Fruit fly (Drosophila melanogaster) whole organism, embryonic: Measurements from ENCODE around the gene CG6983.

ENCODE experiments used
- Aef1 ChIP-seq: fragments of 200-800 bp; sonication (Bioruptor generic); IDR thresholded peaks from 3 replicates; pipeline ENCODE4 v1.3.6; 2022; ENCODE audit warnings: missing biosample characterization, missing genetic modification characterization
- CG10565 ChIP-seq: fragments of 200-800 bp; sonication (Bioruptor generic); optimal IDR thresholded peaks from 3 replicates; lab custom pipeline; 2016; ENCODE audit warnings: missing biosample characterization, mild to moderate bottlenecking, missing genetic modification characterization
- CG10959 ChIP-seq: fragments of 200-800 bp; sonication (Bioruptor generic); IDR thresholded peaks from 2 replicates; pipeline ENCODE4 v1.3.6; 2022; ENCODE audit warnings: missing biosample characterization, missing genetic modification characterization
- CG12659 ChIP-seq: fragments of 200-800 bp; sonication (Bioruptor generic); optimal IDR thresholded peaks from 3 replicates; lab custom pipeline; 2017; ENCODE audit warnings: mild to moderate bottlenecking, missing biosample characterization, missing genetic modification reagents, missing genetic modification characterization
- CG13424 ChIP-seq: fragments of 200-800 bp; sonication (Bioruptor generic); optimal IDR thresholded peaks from 2 replicates; lab custom pipeline; 2019; ENCODE audit warnings: missing biosample characterization, mild to moderate bottlenecking, missing genetic modification characterization, moderate library complexity
- CG14050 ChIP-seq: fragments of 200-800 bp; sonication (Bioruptor generic); IDR thresholded peaks from 3 replicates; pipeline ENCODE4 v1.3.6; 2022; ENCODE audit warnings: missing biosample characterization, missing genetic modification characterization
- CG1602 ChIP-seq: fragments of 200-800 bp; sonication (Bioruptor generic); optimal IDR thresholded peaks from 3 replicates; lab custom pipeline; 2016; ENCODE audit warnings: missing biosample characterization, missing genetic modification characterization
- CG16813 ChIP-seq: fragments of 200-800 bp; sonication (Bioruptor generic); IDR thresholded peaks from 3 replicates; pipeline ENCODE4 v1.3.6; 2022; ENCODE audit warnings: missing biosample characterization, missing genetic modification characterization; ENCODE audit not compliant: partially characterized antibody
- CG17829 ChIP-seq: fragments of 200-800 bp; optimal IDR thresholded peaks from 2 replicates; lab custom pipeline; 2019; ENCODE audit warnings: missing biosample characterization, mild to moderate bottlenecking, missing genetic modification characterization, moderate library complexity
- CG2712 ChIP-seq: fragments of 200-800 bp; optimal IDR thresholded peaks from 3 replicates; lab custom pipeline; 2019; ENCODE audit warnings: missing biosample characterization, mild to moderate bottlenecking, missing genetic modification characterization, moderate library complexity
- CG3065 ChIP-seq: fragments of 200-800 bp; sonication (Bioruptor generic); optimal IDR thresholded peaks from 2 replicates; lab custom pipeline; 2016; ENCODE audit warnings: missing biosample characterization, missing genetic modification characterization
- CG31441 ChIP-seq: fragments of 200-800 bp; sonication (Bioruptor generic); IDR thresholded peaks from 2 replicates; pipeline ENCODE4 v1.3.6; 2022; ENCODE audit warnings: missing biosample characterization, missing genetic modification characterization
- CG3163 ChIP-seq: fragments of 200-800 bp; sonication (Bioruptor generic); optimal IDR thresholded peaks from 3 replicates; lab custom pipeline; 2016; ENCODE audit warnings: missing biosample characterization, missing genetic modification characterization
- CG3407 ChIP-seq: fragments of 200-800 bp; sonication (Bioruptor generic); optimal IDR thresholded peaks from 2 replicates; lab custom pipeline; 2018; ENCODE audit warnings: missing biosample characterization, mild to moderate bottlenecking, missing genetic modification characterization
- CG34376 ChIP-seq: fragments of 200-800 bp; sonication (Bioruptor generic); optimal IDR thresholded peaks from 2 replicates; lab custom pipeline; 2018; ENCODE audit warnings: missing biosample characterization, mild to moderate bottlenecking, missing genetic modification characterization
- CG42726 ChIP-seq: fragments of 200-800 bp; sonication (Bioruptor generic); IDR thresholded peaks from 2 replicates; pipeline ENCODE4 v1.3.6; 2022; ENCODE audit warnings: missing biosample characterization, missing genetic modification characterization; ENCODE audit not compliant: partially characterized antibody
- CG4707 ChIP-seq: fragments of 200-800 bp; sonication (Bioruptor generic); optimal IDR thresholded peaks from 2 replicates; lab custom pipeline; 2018; ENCODE audit warnings: missing biosample characterization, mild to moderate bottlenecking, missing genetic modification characterization, moderate library complexity
- CG6175 ChIP-seq: fragments of 200-800 bp; sonication (Bioruptor generic); IDR thresholded peaks from 3 replicates; pipeline ENCODE4 v1.3.6; 2022; ENCODE audit warnings: missing biosample characterization, missing genetic modification characterization
- CG6765 ChIP-seq: fragments of 200-800 bp; sonication (Bioruptor generic); optimal IDR thresholded peaks from 3 replicates; lab custom pipeline; 2017; ENCODE audit warnings: missing biosample characterization, mild to moderate bottlenecking, missing genetic modification characterization
- CG6813 ChIP-seq: fragments of 200-800 bp; sonication (Bioruptor generic); optimal IDR thresholded peaks from 2 replicates; lab custom pipeline; 2017; ENCODE audit warnings: missing biosample characterization, missing genetic modification characterization, mild to moderate bottlenecking, moderate library complexity, missing genetic modification reagents
- CG8765 ChIP-seq: fragments of 200-800 bp; sonication (Bioruptor generic); IDR thresholded peaks from 2 replicates; pipeline ENCODE4 v1.3.6; 2022; ENCODE audit warnings: missing biosample characterization, missing genetic modification characterization
- Dfd ChIP-seq, 2 experiments: fragments of >200 bp; optimal IDR thresholded peaks; 2 replicates each; lab custom pipeline; 2017; ENCODE audit warnings: missing biosample characterization in 2 of 2, missing genetic modification characterization in 2 of 2
- H2.0 ChIP-seq: fragments of 200-800 bp; sonication (Bioruptor generic); IDR thresholded peaks from 2 replicates; pipeline ENCODE4 v1.3.6; 2022; ENCODE audit warnings: missing biosample characterization, missing genetic modification characterization
- Hand ChIP-seq: fragments of 200-800 bp; sonication (Bioruptor generic); optimal IDR thresholded peaks from 2 replicates; lab custom pipeline; 2017; ENCODE audit warnings: mild to moderate bottlenecking, missing biosample characterization, missing genetic modification reagents, missing genetic modification characterization
- Hmx ChIP-seq: fragments of 200-800 bp; sonication (Bioruptor generic); optimal IDR thresholded peaks from 2 replicates; lab custom pipeline; 2016; ENCODE audit warnings: missing biosample characterization, missing genetic modification characterization
- Jarid2 ChIP-seq: fragments of 200-800 bp; sonication (Bioruptor generic); optimal IDR thresholded peaks from 3 replicates; lab custom pipeline; 2017; ENCODE audit warnings: mild to moderate bottlenecking, missing biosample characterization, missing genetic modification reagents, missing genetic modification characterization
- Neu2 ChIP-seq: fragments of 200-800 bp; sonication (Bioruptor generic); optimal IDR thresholded peaks from 3 replicates; lab custom pipeline; 2016; ENCODE audit warnings: missing biosample characterization, missing genetic modification characterization, borderline replicate concordance
- Xbp1 ChIP-seq: fragments of 200-800 bp; sonication (Bioruptor generic); optimal IDR thresholded peaks from 3 replicates; lab custom pipeline; 2016; ENCODE audit warnings: missing biosample characterization, mild to moderate bottlenecking, missing genetic modification characterization
- ac ChIP-seq: fragments of 200-800 bp; sonication (Bioruptor generic); optimal IDR thresholded peaks from 3 replicates; lab custom pipeline; 2017; ENCODE audit warnings: missing biosample characterization, mild to moderate bottlenecking, missing genetic modification characterization
- ara ChIP-seq: fragments of 200-800 bp; sonication (Bioruptor generic); IDR thresholded peaks from 2 replicates; pipeline ENCODE4 v1.3.6; 2022; ENCODE audit warnings: missing biosample characterization, missing genetic modification characterization
- cato ChIP-seq: fragments of 200-800 bp; sonication (Bioruptor generic); optimal IDR thresholded peaks from 2 replicates; lab custom pipeline; 2016; ENCODE audit warnings: missing biosample characterization, missing genetic modification characterization, borderline replicate concordance
- chn ChIP-seq: fragments of 200-800 bp; sonication (Bioruptor generic); optimal IDR thresholded peaks from 2 replicates; lab custom pipeline; 2016; ENCODE audit warnings: missing biosample characterization, missing genetic modification characterization
- disco-r ChIP-seq: fragments of 200-800 bp; sonication (Bioruptor generic); optimal IDR thresholded peaks from 2 replicates; lab custom pipeline; 2016; ENCODE audit warnings: missing biosample characterization, missing genetic modification characterization
- fd64A ChIP-seq: fragments of 200-800 bp; sonication (Bioruptor generic); optimal IDR thresholded peaks from 3 replicates; lab custom pipeline; 2018; ENCODE audit warnings: missing biosample characterization, mild to moderate bottlenecking, missing genetic modification characterization
- fd96Cb ChIP-seq: fragments of 200-800 bp; sonication (Bioruptor generic); optimal IDR thresholded peaks from 2 replicates; lab custom pipeline; 2018; ENCODE audit warnings: missing biosample characterization, mild to moderate bottlenecking, missing genetic modification characterization, moderate library complexity
- fu2 ChIP-seq: fragments of 200-800 bp; sonication (Bioruptor generic); optimal IDR thresholded peaks from 2 replicates; lab custom pipeline; 2016; ENCODE audit warnings: missing biosample characterization, missing genetic modification characterization
- gro ChIP-seq: fragments of 200-800 bp; sonication (Bioruptor generic); optimal IDR thresholded peaks from 2 replicates; lab custom pipeline; 2016; ENCODE audit warnings: missing biosample characterization, missing genetic modification characterization
- ken ChIP-seq: fragments of 200-800 bp; sonication (Bioruptor generic); IDR thresholded peaks from 3 replicates; pipeline ENCODE4 v1.3.6; 2022; ENCODE audit warnings: missing biosample characterization, missing genetic modification characterization
- klu ChIP-seq: fragments of 200-800 bp; sonication (Bioruptor generic); IDR thresholded peaks from 2 replicates; pipeline ENCODE4 v1.3.6; 2022; ENCODE audit warnings: missing biosample characterization, missing genetic modification characterization
- prd ChIP-seq, 3 experiments: fragments of >200 bp in 2 of 3; fragments of 200-800 bp in 1 of 3; sonication (Bioruptor generic) in 1 of 3; optimal IDR thresholded peaks in 2 of 3; IDR thresholded peaks in 1 of 3; 2 replicates in 2 of 3; 3 replicates in 1 of 3; pipeline versions ENCODE4 v1.3.6 to Lab custom; 2017 to 2022; ENCODE audit warnings: missing biosample characterization in 1 of 3, missing genetic modification characterization in 1 of 3
- salm ChIP-seq: fragments of 200-800 bp; sonication (Bioruptor generic); optimal IDR thresholded peaks from 2 replicates; lab custom pipeline; 2018; ENCODE audit warnings: missing biosample characterization, mild to moderate bottlenecking, missing genetic modification characterization
- seq ChIP-seq: fragments of 200-800 bp; sonication (Bioruptor generic); IDR thresholded peaks from 2 replicates; pipeline ENCODE4 v1.3.6; 2022; ENCODE audit warnings: missing biosample characterization, missing genetic modification characterization
- sim ChIP-seq: fragments of 200-800 bp; sonication (Bioruptor generic); IDR thresholded peaks from 2 replicates; pipeline ENCODE4 v1.3.6; 2022; ENCODE audit warnings: missing biosample characterization, missing genetic modification characterization
- slou ChIP-seq: fragments of 200-800 bp; sonication (Bioruptor generic); optimal IDR thresholded peaks from 3 replicates; lab custom pipeline; 2016; ENCODE audit warnings: missing biosample characterization, missing genetic modification characterization
- so ChIP-seq: fragments of 200-800 bp; sonication (Bioruptor generic); IDR thresholded peaks from 3 replicates; pipeline ENCODE4 v1.3.6; 2022; ENCODE audit warnings: missing biosample characterization, missing genetic modification characterization
- sob ChIP-seq: fragments of 200-800 bp; sonication (Bioruptor generic); IDR thresholded peaks from 2 replicates; pipeline ENCODE4 v1.3.6; 2022; ENCODE audit warnings: missing biosample characterization, missing genetic modification characterization
- tin ChIP-seq: fragments of 200-800 bp; sonication (Bioruptor generic); optimal IDR thresholded peaks from 3 replicates; lab custom pipeline; 2016; ENCODE audit warnings: missing biosample characterization, missing genetic modification characterization
- unpg ChIP-seq: fragments of 200-800 bp; sonication (Bioruptor generic); optimal IDR thresholded peaks from 3 replicates; lab custom pipeline; 2018; ENCODE audit warnings: missing biosample characterization, mild to moderate bottlenecking, missing genetic modification characterization, moderate library complexity

The CG6983 gene

dm6 chr3L:8449800-8450690 is 868 bp upstream of the CG6983 start, which contains the start of gene Gug (continued):
- TF ChIP-seq fu2 (GFP tag; lab: Kevin White, UChicago): no peak
- no peak for TF ChIP-seq klu (GFP tag; lab: Robert Waterston, UW)
- TF ChIP-seq CG12659: peak; percentile 89
- TF ChIP-seq salm: no peak
- no peak for TF ChIP-seq fd96Cb (tag; lab: Kevin White, UChicago)
- no peak for TF ChIP-seq CG8765
- TF ChIP-seq sim: no peak
- TF ChIP-seq CG14050: no peak
- TF ChIP-seq ken (GFP tag; lab: Robert Waterston, UW): peak; percentile 57; the same call in 1 of the 3 replicates
- TF ChIP-seq CG13424 (tag; lab: Kevin White, UChicago): no peak
- TF ChIP-seq ara (GFP tag; lab: Robert Waterston, UW): 0 out of 2 replicates have a peak, but pooled peaks have one; percentile 40
- no peak for TF ChIP-seq slou (GFP tag; lab: Kevin White, UChicago)
- TF ChIP-seq seq (GFP tag; lab: Robert Waterston, UW): no peak
- TF ChIP-seq CG6765 (GFP tag; lab: Kevin White, UChicago): no peak
- TF ChIP-seq Dfd (GFP tag; optimal IDR thresholded peaks at IDR 0.05; lab: Kevin White, UChicago): no peak
- TF ChIP-seq CG16813 (GFP tag; lab: Robert Waterston, UW): no peak; the same call in 2 of the 3 replicates
- TF ChIP-seq H2.0: no peak
- no peak for TF ChIP-seq gro (GFP tag; lab: Kevin White, UChicago)
- TF ChIP-seq CG2712: peak; percentile 27
- TF ChIP-seq cato (GFP tag; lab: Kevin White, UChicago): no peak
- no peak for TF ChIP-seq ac (GFP tag; lab: Kevin White, UChicago)
- peak; percentile 67 for TF ChIP-seq CG3163
- peak; percentile 11; the same call in 1 of the 2 replicates for TF ChIP-seq CG42726 (GFP tag; lab: Robert Waterston, UW)
- no peak for TF ChIP-seq Neu2 (GFP tag; lab: Kevin White, UChicago)
- TF ChIP-seq tin (GFP tag; lab: Kevin White, UChicago): no peak
- no peak for TF ChIP-seq prd (optimal IDR thresholded peaks at IDR 0.05; lab: Kevin White, UChicago)
- TF ChIP-seq prd (GFP tag; IDR thresholded peaks at IDR 0.05; lab: Robert Waterston, UW): 0 out of 3 replicates have a peak, but pooled peaks have one; percentile 9
- no peak for TF ChIP-seq CG17829 (tag; lab: Kevin White, UChicago)
- no peak for TF ChIP-seq CG10959 (GFP tag; lab: Robert Waterston, UW)
- no peak for TF ChIP-seq CG10565 (GFP tag; lab: Kevin White, UChicago)
- peak; percentile 24; the same call in 1 of the 2 replicates for TF ChIP-seq sob (GFP tag; lab: Robert Waterston, UW)
- TF ChIP-seq fd64A (GFP tag; lab: Kevin White, UChicago): no peak
- TF ChIP-seq Hmx: no peak
- TF ChIP-seq CG6813 (GFP tag; lab: Kevin White, UChicago): no peak
- no peak for TF ChIP-seq CG4707 (GFP tag; lab: Kevin White, UChicago)
- TF ChIP-seq Hand (GFP tag; lab: Kevin White, UChicago): peak; percentile 2
- TF ChIP-seq Xbp1 (GFP tag; lab: Kevin White, UChicago): no peak
- TF ChIP-seq CG34376 (GFP tag; lab: Kevin White, UChicago): peak; percentile 6
- TF ChIP-seq Aef1 (GFP tag; lab: Robert Waterston, UW): peak; percentile 53
- TF ChIP-seq CG31441 (GFP tag; lab: Robert Waterston, UW): no peak
- no peak for TF ChIP-seq CG3065 (GFP tag; lab: Kevin White, UChicago)
- TF ChIP-seq unpg (GFP tag; lab: Kevin White, UChicago): no peak
- no peak for TF ChIP-seq CG6175 (GFP tag; lab: Robert Waterston, UW)
- TF ChIP-seq CG1602 (GFP tag; lab: Kevin White, UChicago): no peak
- no peak for TF ChIP-seq so (GFP tag; lab: Robert Waterston, UW)
- TF ChIP-seq disco-r (GFP tag; lab: Kevin White, UChicago): no peak
- no peak for TF ChIP-seq CG3407 (GFP tag; lab: Kevin White, UChicago)
- peak; percentile 74 for TF ChIP-seq Jarid2 (GFP tag; lab: Kevin White, UChicago)
- TF ChIP-seq chn (GFP tag; lab: Kevin White, UChicago): no peak
